Fruit fly (Drosophila melanogaster) whole organism, embryonic: ENCODE results near the gene CG1324.
A peak's percentile ranks its signal among the peaks of the same experiment; 100 is the strongest.

ENCODE experiments used
- Bdp1 ChIP-seq: fragments of 200-800 bp; sonication (Bioruptor generic); optimal IDR thresholded peaks from 3 replicates; lab custom pipeline; 2016; ENCODE audit warnings: missing biosample characterization, missing genetic modification characterization
- BtbVII ChIP-seq: fragments of 200-800 bp; sonication (Bioruptor generic); optimal IDR thresholded peaks from 3 replicates; lab custom pipeline; 2017; ENCODE audit warnings: missing biosample characterization, mild to moderate bottlenecking, missing genetic modification characterization
- CG10462 ChIP-seq: fragments of 200-800 bp; sonication (Bioruptor generic); optimal IDR thresholded peaks from 2 replicates; lab custom pipeline; 2016; ENCODE audit warnings: missing biosample characterization, missing genetic modification characterization
- CG11695 ChIP-seq: fragments of 200-800 bp; sonication (Bioruptor generic); IDR thresholded peaks from 3 replicates; pipeline ENCODE4 v1.3.6; 2022; ENCODE audit warnings: missing biosample characterization, missing genetic modification characterization
- CG12236 ChIP-seq: fragments of 200-800 bp; sonication (Bioruptor generic); optimal IDR thresholded peaks from 2 replicates; lab custom pipeline; 2016; ENCODE audit warnings: missing biosample characterization, missing genetic modification characterization
- CG12744 ChIP-seq: fragments of 200-800 bp; sonication (Bioruptor generic); optimal IDR thresholded peaks from 2 replicates; lab custom pipeline; 2016; ENCODE audit warnings: missing biosample characterization, missing genetic modification characterization
- CG12769 ChIP-seq: fragments of 200-800 bp; sonication (Bioruptor generic); optimal IDR thresholded peaks from 2 replicates; lab custom pipeline; 2019; ENCODE audit warnings: missing biosample characterization, mild to moderate bottlenecking, missing genetic modification characterization, moderate library complexity
- CG13775 ChIP-seq: fragments of 200-800 bp; sonication (Bioruptor generic); optimal IDR thresholded peaks from 3 replicates; lab custom pipeline; 2017; ENCODE audit warnings: missing biosample characterization, mild to moderate bottlenecking, missing genetic modification characterization
- CG15011 ChIP-seq: fragments of 200-800 bp; sonication (Bioruptor generic); optimal IDR thresholded peaks from 3 replicates; lab custom pipeline; 2018; ENCODE audit warnings: missing biosample characterization, mild to moderate bottlenecking, missing genetic modification characterization
- CG15073 ChIP-seq: fragments of 200-800 bp; sonication (Bioruptor generic); optimal IDR thresholded peaks from 2 replicates; lab custom pipeline; 2016; ENCODE audit warnings: missing biosample characterization, missing genetic modification characterization
- CG2889 ChIP-seq: fragments of 200-800 bp; sonication (Bioruptor generic); IDR thresholded peaks from 3 replicates; pipeline ENCODE4 v1.3.6; 2022; ENCODE audit warnings: missing biosample characterization, missing genetic modification characterization
- CG31365 ChIP-seq: fragments of 200-800 bp; sonication (Bioruptor generic); optimal IDR thresholded peaks from 2 replicates; lab custom pipeline; 2018; ENCODE audit warnings: missing biosample characterization, mild to moderate bottlenecking, missing genetic modification characterization
- CG31388 ChIP-seq: fragments of 200-800 bp; sonication (Bioruptor generic); optimal IDR thresholded peaks from 2 replicates; lab custom pipeline; 2016; ENCODE audit warnings: missing biosample characterization, missing genetic modification characterization
- CG3163 ChIP-seq: fragments of 200-800 bp; sonication (Bioruptor generic); optimal IDR thresholded peaks from 3 replicates; lab custom pipeline; 2016; ENCODE audit warnings: missing biosample characterization, missing genetic modification characterization
- CG3847 ChIP-seq: fragments of 200-800 bp; sonication (Bioruptor generic); IDR thresholded peaks from 2 replicates; pipeline ENCODE4 v1.3.6; 2022; ENCODE audit warnings: missing biosample characterization, missing genetic modification characterization
- CG4328 ChIP-seq: fragments of 200-800 bp; sonication (Bioruptor generic); optimal IDR thresholded peaks from 3 replicates; lab custom pipeline; 2017; ENCODE audit warnings: missing biosample characterization, missing genetic modification reagents, missing genetic modification characterization
- CG4617 ChIP-seq: fragments of 200-800 bp; sonication (Bioruptor generic); optimal IDR thresholded peaks from 3 replicates; lab custom pipeline; 2016; ENCODE audit warnings: missing biosample characterization, missing genetic modification characterization, borderline replicate concordance
- CG6765 ChIP-seq: fragments of 200-800 bp; sonication (Bioruptor generic); optimal IDR thresholded peaks from 3 replicates; lab custom pipeline; 2017; ENCODE audit warnings: missing biosample characterization, mild to moderate bottlenecking, missing genetic modification characterization
- CG6791 ChIP-seq: fragments of 200-800 bp; sonication (Bioruptor generic); IDR thresholded peaks from 3 replicates; pipeline ENCODE4 v1.3.6; 2022; ENCODE audit warnings: missing biosample characterization, missing genetic modification characterization; ENCODE audit not compliant: partially characterized antibody
- CG7556 ChIP-seq: fragments of 200-800 bp; sonication (Bioruptor generic); optimal IDR thresholded peaks from 2 replicates; lab custom pipeline; 2017; ENCODE audit warnings: missing biosample characterization, mild to moderate bottlenecking, missing genetic modification characterization
- Dll ChIP-seq: fragments of 200-800 bp; sonication (Bioruptor generic); IDR thresholded peaks from 4 replicates; pipeline ENCODE4 v1.3.6; 2022; ENCODE audit warnings: missing biosample characterization, missing genetic modification characterization; ENCODE audit not compliant: partially characterized antibody
- Dref ChIP-seq: fragments of 200-800 bp; sonication (Bioruptor generic); IDR thresholded peaks from 2 replicates; pipeline ENCODE4 v1.3.6; 2022; ENCODE audit warnings: missing biosample characterization, missing genetic modification characterization
- E2f1 ChIP-seq: fragments of 200-800 bp; sonication (Bioruptor generic); IDR thresholded peaks from 2 replicates; pipeline ENCODE4 v1.3.6; 2022; ENCODE audit warnings: missing biosample characterization, missing genetic modification characterization
- ERR ChIP-seq: fragments of 200-800 bp; sonication (Bioruptor generic); optimal IDR thresholded peaks from 2 replicates; lab custom pipeline; 2016; ENCODE audit warnings: missing biosample characterization, missing genetic modification characterization
- Hr3 ChIP-seq: fragments of 200-800 bp; sonication (Bioruptor generic); optimal IDR thresholded peaks from 3 replicates; lab custom pipeline; 2016; ENCODE audit warnings: missing biosample characterization, missing genetic modification characterization
- Hr51 ChIP-seq, 2 experiments: fragments of 200-800 bp; sonication (Bioruptor generic); optimal IDR thresholded peaks; 2 replicates in 1 of 2; 3 replicates in 1 of 2; lab custom pipeline; 2016 to 2018; ENCODE audit warnings: missing biosample characterization in 2 of 2, missing genetic modification characterization in 2 of 2, mild to moderate bottlenecking in 1 of 2, moderate library complexity in 1 of 2
- NK7.1 ChIP-seq: fragments of 200-800 bp; sonication (Bioruptor generic); optimal IDR thresholded peaks from 3 replicates; lab custom pipeline; 2016; ENCODE audit warnings: missing biosample characterization, missing genetic modification characterization
- Tbp ChIP-seq: fragments of >200 bp; optimal IDR thresholded peaks from 2 replicates; lab custom pipeline; 2018; ENCODE audit warnings: missing biosample characterization, missing genetic modification characterization
- ash1 ChIP-seq: fragments of 200-800 bp; sonication (Bioruptor generic); optimal IDR thresholded peaks from 2 replicates; lab custom pipeline; 2018; ENCODE audit warnings: missing biosample characterization, mild to moderate bottlenecking, missing genetic modification characterization
- chm ChIP-seq: fragments of 200-800 bp; sonication (Bioruptor generic); IDR thresholded peaks from 2 replicates; pipeline ENCODE4 v1.3.6; 2022; ENCODE audit warnings: missing biosample characterization, missing genetic modification characterization
- crol ChIP-seq: fragments of 200-800 bp; sonication (Bioruptor generic); IDR thresholded peaks from 2 replicates; pipeline ENCODE4 v1.3.6; 2022; ENCODE audit warnings: missing biosample characterization, missing genetic modification characterization
- ewg ChIP-seq: fragments of 200-800 bp; sonication (Bioruptor generic); optimal IDR thresholded peaks from 3 replicates; lab custom pipeline; 2017; ENCODE audit warnings: mild to moderate bottlenecking, missing biosample characterization, missing genetic modification reagents, missing genetic modification characterization
- gfzf ChIP-seq: fragments of 200-800 bp; sonication (Bioruptor generic); optimal IDR thresholded peaks from 2 replicates; lab custom pipeline; 2016; ENCODE audit warnings: missing biosample characterization, mild to moderate bottlenecking, missing genetic modification characterization, moderate library complexity
- gsb ChIP-seq: fragments of 200-800 bp; sonication (Bioruptor generic); IDR thresholded peaks from 2 replicates; pipeline ENCODE4 v1.3.6; 2022; ENCODE audit warnings: missing biosample characterization, missing genetic modification characterization
- jing ChIP-seq: fragments of 200-800 bp; sonication (Bioruptor generic); optimal IDR thresholded peaks from 2 replicates; lab custom pipeline; 2018; ENCODE audit warnings: missing biosample characterization, mild to moderate bottlenecking, missing genetic modification characterization
- klu ChIP-seq: fragments of 200-800 bp; sonication (Bioruptor generic); IDR thresholded peaks from 2 replicates; pipeline ENCODE4 v1.3.6; 2022; ENCODE audit warnings: missing biosample characterization, missing genetic modification characterization
- mam ChIP-seq: fragments of 200-800 bp; sonication (Bioruptor generic); optimal IDR thresholded peaks from 3 replicates; lab custom pipeline; 2016; ENCODE audit warnings: missing biosample characterization, missing genetic modification characterization
- odd ChIP-seq: fragments of 200-800 bp; sonication (Bioruptor generic); optimal IDR thresholded peaks from 2 replicates; lab custom pipeline; 2017; ENCODE audit warnings: missing biosample characterization, mild to moderate bottlenecking, missing genetic modification characterization
- p53 ChIP-seq: fragments of 200-800 bp; sonication (Bioruptor generic); optimal IDR thresholded peaks from 2 replicates; lab custom pipeline; 2016; ENCODE audit warnings: missing biosample characterization, missing genetic modification characterization
- pho ChIP-seq: fragments of 200-800 bp; sonication (Bioruptor generic); optimal IDR thresholded peaks from 2 replicates; lab custom pipeline; 2016; ENCODE audit warnings: missing biosample characterization, missing genetic modification characterization
- pnt ChIP-seq: fragments of 200-800 bp; sonication (Bioruptor generic); optimal IDR thresholded peaks from 3 replicates; lab custom pipeline; 2016; ENCODE audit warnings: missing biosample characterization, missing genetic modification characterization
- pros ChIP-seq: fragments of 200-800 bp; sonication (Bioruptor generic); optimal IDR thresholded peaks from 3 replicates; lab custom pipeline; 2019; ENCODE audit warnings: missing biosample characterization, mild to moderate bottlenecking, missing genetic modification characterization, moderate library complexity
- pzg ChIP-seq: fragments of 200-800 bp; sonication (Bioruptor generic); optimal IDR thresholded peaks from 3 replicates; lab custom pipeline; 2018; ENCODE audit warnings: missing biosample characterization, mild to moderate bottlenecking, missing genetic modification characterization, moderate library complexity
- rib ChIP-seq: fragments of 200-800 bp; sonication (Bioruptor generic); IDR thresholded peaks from 2 replicates; pipeline ENCODE4 v1.3.6; 2022; ENCODE audit warnings: missing biosample characterization, missing genetic modification characterization
- sc ChIP-seq, 3 experiments: fragments of >200 bp in 2 of 3; fragments of 200-800 bp in 1 of 3; sonication (Bioruptor generic) in 1 of 3; optimal IDR thresholded peaks; 2 replicates in 2 of 3; 3 replicates in 1 of 3; lab custom pipeline; 2017; ENCODE audit warnings: mild to moderate bottlenecking in 1 of 3, missing biosample characterization in 1 of 3, missing genetic modification characterization in 1 of 3, missing genetic modification reagents in 1 of 3
- sisA ChIP-seq: fragments of 200-800 bp; sonication (Bioruptor generic); IDR thresholded peaks from 2 replicates; pipeline ENCODE4 v1.3.6; 2022; ENCODE audit warnings: missing biosample characterization, missing genetic modification characterization
- sr ChIP-seq: fragments of 200-800 bp; sonication (Bioruptor generic); IDR thresholded peaks from 3 replicates; pipeline ENCODE4 v1.3.6; 2022; ENCODE audit warnings: missing biosample characterization, missing genetic modification characterization
- ssp ChIP-seq: fragments of 200-800 bp; sonication (Bioruptor generic); IDR thresholded peaks from 2 replicates; pipeline ENCODE4 v1.3.6; 2022; ENCODE audit warnings: missing biosample characterization, missing genetic modification characterization
- ttk ChIP-seq: fragments of 200-800 bp; sonication (Bioruptor generic); IDR thresholded peaks from 2 replicates; pipeline ENCODE4 v2.1.2; 2022; ENCODE audit warnings: missing biosample characterization, missing genetic modification characterization
- twi ChIP-seq: fragments of 200-800 bp; optimal IDR thresholded peaks from 2 replicates; lab custom pipeline; 2019; ENCODE audit warnings: missing biosample characterization, mild to moderate bottlenecking, missing genetic modification characterization, moderate library complexity
- zen2 ChIP-seq: fragments of 200-800 bp; sonication (Bioruptor generic); IDR thresholded peaks from 3 replicates; pipeline ENCODE4 v1.3.6; 2022; ENCODE audit warnings: missing biosample characterization, missing genetic modification characterization; ENCODE audit not compliant: partially characterized antibody

Gene CG1324

dm6 chrX:20760444-20760843 lies 24.7 kb upstream of the CG1324 start (continued):
- TF ChIP-seq gfzf (GFP tag; lab: Kevin White, UChicago) (peak; percentile 37), CG7556 (GFP tag; lab: Kevin White, UChicago) (no peak), CG3847 (peak; percentile 65), CG15073 (GFP tag; lab: Kevin White, UChicago) (peak; percentile 16), CG11695 (GFP tag; lab: Robert Waterston, UW) (peak; percentile 47; the same call in 1 of the 3 replicates), CG31388 (GFP tag; lab: Kevin White, UChicago) (peak; percentile 22), Dref (peak; percentile 68), CG13775 (GFP tag; lab: Kevin White, UChicago) (peak; percentile 55), CG4617 (GFP tag; lab: Kevin White, UChicago) (peak; percentile 49), sc (optimal IDR thresholded peaks at IDR 0.05; lab: Kevin White, UChicago) (no peak), sc (GFP tag; optimal IDR thresholded peaks at IDR 0.05; lab: Kevin White, UChicago) (peak; percentile 35), CG31365 (tag; lab: Kevin White, UChicago) (peak; percentile 89), jing (peak; percentile 20), sr (GFP tag; lab: Robert Waterston, UW) (peak; percentile 52; the same call in 2 of the 3 replicates), odd (peak; percentile 29), Bdp1 (GFP tag; lab: Kevin White, UChicago) (peak; percentile 58), CG4328 (GFP tag; lab: Kevin White, UChicago) (peak; percentile 64), Dll (GFP tag; lab: Robert Waterston, UW) (peak; percentile 93), CG6791 (GFP tag; lab: Robert Waterston, UW) (peak; percentile 95), rib (GFP tag; lab: Robert Waterston, UW) (no peak), CG12236 (GFP tag; lab: Kevin White, UChicago) (peak; percentile 52), pho (GFP tag; lab: Kevin White, UChicago) (peak; percentile 65), E2f1 (GFP tag; lab: Robert Waterston, UW) (peak; percentile 76), CG2889 (GFP tag; lab: Robert Waterston, UW) (peak; percentile 33; the same call in 1 of the 3 replicates), NK7.1 (peak; percentile 63), klu (GFP tag; lab: Robert Waterston, UW) (no peak; the same call in 1 of the 2 replicates), Hr51 (GFP tag; optimal IDR thresholded peaks at IDR 0.05; lab: Kevin White, UChicago) (peak; percentile 64 to 75), CG12769 (tag; lab: Kevin White, UChicago) (peak; percentile 43), ttk (peak; percentile 59), p53 (GFP tag; lab: Kevin White, UChicago) (peak; percentile 50), gsb (peak; percentile 66), pnt (peak; percentile 52), chm (GFP tag; lab: Robert Waterston, UW) (peak; percentile 80), CG10462 (GFP tag; lab: Kevin White, UChicago) (no peak), CG3163 (GFP tag; lab: Kevin White, UChicago) (peak; percentile 71), CG6765 (GFP tag; lab: Kevin White, UChicago) (peak; percentile 65), zen2 (GFP tag; lab: Robert Waterston, UW) (peak; percentile 70; the same call in 2 of the 3 replicates), twi (tag; lab: Kevin White, UChicago) (peak; percentile 55), ewg (GFP tag; lab: Kevin White, UChicago) (peak; percentile 66), BtbVII (GFP tag; lab: Kevin White, UChicago) (peak; percentile 42), CG12744 (GFP tag; lab: Kevin White, UChicago) (peak; percentile 74), mam (GFP tag; lab: Kevin White, UChicago) (peak; percentile 72), ash1 (GFP tag; lab: Kevin White, UChicago) (no peak), ERR (GFP tag; lab: Kevin White, UChicago) (peak; percentile 95), Hr3 (GFP tag; lab: Kevin White, UChicago) (peak; percentile 81), sisA (GFP tag; lab: Robert Waterston, UW) (peak; percentile 78), pros (no peak), crol (no peak), pzg (peak; percentile 43), Tbp (no peak), ssp (peak; percentile 73), CG15011 (GFP tag; lab: Kevin White, UChicago) (no peak)
